Fruit fly (Drosophila melanogaster) whole organism, adult: Measurements from ENCODE around the gene CG14212.

ENCODE experiments used
- CG11617 ChIP-seq: fragments of 200-800 bp; sonication (Bioruptor generic); optimal IDR thresholded peaks from 2 replicates; lab custom pipeline; 2017; ENCODE audit warnings: mild to moderate bottlenecking, missing biosample characterization, missing genetic modification reagents, missing genetic modification characterization
- CG12768 ChIP-seq: fragments of 200-800 bp; sonication (Bioruptor generic); optimal IDR thresholded peaks from 2 replicates; lab custom pipeline; 2017; ENCODE audit warnings: missing biosample characterization, missing genetic modification characterization, mild to moderate bottlenecking, moderate library complexity, missing genetic modification reagents
- CG33017 ChIP-seq: fragments of 200-800 bp; sonication (Bioruptor generic); optimal IDR thresholded peaks from 2 replicates; lab custom pipeline; 2018; ENCODE audit warnings: missing biosample characterization, mild to moderate bottlenecking, missing genetic modification characterization, moderate library complexity
- CG7045 ChIP-seq: fragments of 200-800 bp; sonication (Bioruptor generic); optimal IDR thresholded peaks from 2 replicates; lab custom pipeline; 2017; ENCODE audit warnings: missing biosample characterization, mild to moderate bottlenecking, missing genetic modification characterization
- bab1 ChIP-seq: fragments of 200-800 bp; sonication (Bioruptor generic); optimal IDR thresholded peaks from 3 replicates; lab custom pipeline; 2019; ENCODE audit warnings: missing biosample characterization, mild to moderate bottlenecking, missing genetic modification characterization, moderate library complexity
- cic ChIP-seq: fragments of 200-800 bp; sonication (Bioruptor generic); optimal IDR thresholded peaks from 2 replicates; lab custom pipeline; 2017; ENCODE audit warnings: missing biosample characterization, mild to moderate bottlenecking, missing genetic modification characterization, moderate library complexity
- cnc ChIP-seq, 2 experiments: fragments of >200 bp; optimal IDR thresholded peaks; 2 replicates each; lab custom pipeline; 2017
- kay ChIP-seq: fragments of 200-800 bp; sonication (Bioruptor generic); peaks from one replicate; lab custom pipeline; 2016; ENCODE audit warnings: missing biosample characterization, missing genetic modification characterization, borderline replicate concordance
- ovo ChIP-seq: fragments of 200-800 bp; sonication (Bioruptor generic); optimal IDR thresholded peaks from 2 replicates; lab custom pipeline; 2016; ENCODE audit warnings: missing biosample characterization, missing genetic modification characterization

dm6 chrX:19611226-19611625, 14.3 kb upstream of the CG14212 start, which contains the start of the genes Shawn and Tyler:
- no peak for TF ChIP-seq kay
- TF ChIP-seq cnc (optimal IDR thresholded peaks at IDR 0.05; lab: Kevin White, UChicago): no peak
- no peak for TF ChIP-seq bab1 (GFP tag; lab: Kevin White, UChicago)
- no peak for TF ChIP-seq CG7045 (GFP tag; lab: Kevin White, UChicago)
- TF ChIP-seq CG33017 (tag; lab: Kevin White, UChicago): no peak
- TF ChIP-seq cic (GFP tag; lab: Kevin White, UChicago): no peak
- no peak for TF ChIP-seq ovo (GFP tag; lab: Kevin White, UChicago)
- no peak for TF ChIP-seq CG11617 (GFP tag; lab: Kevin White, UChicago)
- TF ChIP-seq CG12768 (GFP tag; lab: Kevin White, UChicago): no peak
